Worm (Caenorhabditis elegans) whole organism, early embryonic: ENCODE results near the gene flor-1.

ENCODE experiments used
- B0310.2 ChIP-seq: sonication (generic microtip); optimal IDR thresholded peaks from 2 replicates; lab custom pipeline; 2016; ENCODE audit warnings: mild to moderate bottlenecking, missing genetic modification characterization, missing compliant biosample characterization
- F13C5.2 ChIP-seq: sonication (generic microtip); optimal IDR thresholded peaks from 2 replicates; lab custom pipeline; 2017; ENCODE audit warnings: mild to moderate bottlenecking, missing genetic modification characterization, inconsistent platforms, missing compliant biosample characterization
- aly-1 ChIP-seq: sonication (generic microtip); optimal IDR thresholded peaks from 2 replicates; lab custom pipeline; 2016; ENCODE audit warnings: missing genetic modification characterization, missing compliant biosample characterization
- ama-1 ChIP-seq: fragments of 150-350 bp; optimal IDR thresholded peaks from 2 replicates; lab custom pipeline; 2014
- ceh-13 ChIP-seq: fragments of 200-800 bp; sonication (Bioruptor generic); optimal IDR thresholded peaks from 2 replicates; lab custom pipeline; 2018; ENCODE audit warnings: mild to moderate bottlenecking, missing genetic modification characterization, missing compliant biosample characterization
- ceh-36 ChIP-seq: sonication (generic microtip); optimal IDR thresholded peaks from 2 replicates; lab custom pipeline; 2016; ENCODE audit warnings: missing genetic modification characterization, inconsistent platforms, missing compliant biosample characterization
- ets-7 ChIP-seq: sonication (generic microtip); optimal IDR thresholded peaks from 2 replicates; lab custom pipeline; 2016; ENCODE audit warnings: missing genotype, missing genetic modification characterization, missing compliant biosample characterization
- flt-1 ChIP-seq: fragments of 200-800 bp; sonication (Bioruptor generic); IDR thresholded peaks from 2 replicates; pipeline ENCODE4 v1.3.6; 2022; ENCODE audit warnings: missing genetic modification characterization, missing compliant biosample characterization
- hmbx-1 ChIP-seq: sonication (generic microtip); optimal IDR thresholded peaks from 2 replicates; lab custom pipeline; 2016; ENCODE audit warnings: mild to moderate bottlenecking, missing genetic modification characterization, missing compliant biosample characterization
- hmg-4 ChIP-seq: fragments of 200-800 bp; sonication (Bioruptor generic); optimal IDR thresholded peaks from 2 replicates; lab custom pipeline; 2018; ENCODE audit warnings: mild to moderate bottlenecking, missing genetic modification characterization, missing compliant biosample characterization
- hnd-1 ChIP-seq: sonication (generic microtip); optimal IDR thresholded peaks from 2 replicates; lab custom pipeline; 2016; ENCODE audit warnings: missing genetic modification characterization, missing compliant biosample characterization
- pes-1 ChIP-seq: fragments of 200-800 bp; sonication (Bioruptor generic); IDR thresholded peaks from 2 replicates; pipeline ENCODE4 v1.3.6; 2022; ENCODE audit warnings: missing genetic modification reagents, missing genetic modification characterization, missing compliant biosample characterization
- scrt-1 ChIP-seq: fragments of 200-800 bp; sonication (Bioruptor generic); IDR thresholded peaks from 2 replicates; pipeline ENCODE4 v1.3.6; 2022; ENCODE audit warnings: missing genetic modification characterization, missing compliant biosample characterization
- sea-1 ChIP-seq: fragments of 200-800 bp; sonication (Bioruptor generic); conservative IDR thresholded peaks from 2 replicates; pipeline ENCODE4 v1.3.6; 2022; ENCODE audit warnings: missing genetic modification characterization, missing compliant biosample characterization
- tbx-11 ChIP-seq: fragments of 200-800 bp; sonication (Bioruptor generic); IDR thresholded peaks from 2 replicates; pipeline ENCODE4 v1.3.6; 2022; ENCODE audit warnings: missing genetic modification characterization, missing compliant biosample characterization
- tbx-37 ChIP-seq: fragments of 200-800 bp; sonication (Bioruptor generic); conservative IDR thresholded peaks from 2 replicates; pipeline ENCODE4 v1.3.6; 2022; ENCODE audit warnings: missing genetic modification reagents, missing genetic modification characterization, missing compliant biosample characterization
- tra-4 ChIP-seq: sonication (generic microtip); optimal IDR thresholded peaks from 2 replicates; lab custom pipeline; 2017; ENCODE audit warnings: missing genetic modification characterization, missing compliant biosample characterization

Gene flor-1

ce11 chrV:15150176-15150575, 30.8 kb upstream of the flor-1 start:
- TF ChIP-seq aly-1 (tag; lab: Kevin White, UChicago) (no peak), ama-1 (no peak), ets-7 (tag; lab: Kevin White, UChicago) (no peak), hnd-1 (tag; lab: Kevin White, UChicago) (no peak), sea-1 (GFP tag; lab: Robert Waterston, UW) (no peak), ceh-36 (tag; lab: Kevin White, UChicago) (no peak), hmbx-1 (tag; lab: Kevin White, UChicago) (no peak), scrt-1 (no peak)

ce11 chrV:15148800-15149199, 29.4 kb upstream of the flor-1 start, which contains the start of gene T09F5.1:
Gene T09F5.1, plus strand, starts transcription at chrV:15149100.
- no peak for TF ChIP-seq B0310.2 (tag; lab: Kevin White, UChicago)
- TF ChIP-seq ama-1 = no peak
- no peak for TF ChIP-seq F13C5.2 (tag; lab: Kevin White, UChicago)
- no peak for TF ChIP-seq hnd-1 (tag; lab: Kevin White, UChicago)
- TF ChIP-seq ets-7 (tag; lab: Kevin White, UChicago) = no peak
- no peak for TF ChIP-seq tbx-37 (GFP tag; lab: Robert Waterston, UW)
- TF ChIP-seq tra-4 (tag; lab: Kevin White, UChicago) = no peak
- no peak for TF ChIP-seq scrt-1
- TF ChIP-seq pes-1 = no peak
- TF ChIP-seq ceh-36 (tag; lab: Kevin White, UChicago) = no peak
- no peak for TF ChIP-seq hmbx-1 (tag; lab: Kevin White, UChicago)
- no peak for TF ChIP-seq ceh-13 (GFP tag; lab: Kevin White, UChicago)
- no peak for TF ChIP-seq tbx-11 (GFP tag; lab: Robert Waterston, UW)
- TF ChIP-seq aly-1 (tag; lab: Kevin White, UChicago) = no peak
- TF ChIP-seq flt-1 (GFP tag; lab: Robert Waterston, UW) = no peak
- no peak for TF ChIP-seq sea-1 (GFP tag; lab: Robert Waterston, UW)
- TF ChIP-seq hmg-4 (GFP tag; lab: Kevin White, UChicago) = no peak

ce11 chrV:15147776-15148175, 28.4 kb upstream of the flor-1 start, which contains the start of gene T09F5.20:
Gene T09F5.20, minus strand, starts transcription at chrV:15147876.
- TF ChIP-seq F13C5.2 (tag; lab: Kevin White, UChicago) = no peak
- TF ChIP-seq hmbx-1 (tag; lab: Kevin White, UChicago) = no peak
- no peak for TF ChIP-seq ceh-36 (tag; lab: Kevin White, UChicago)
- no peak for TF ChIP-seq flt-1 (GFP tag; lab: Robert Waterston, UW)
- TF ChIP-seq tbx-37 (GFP tag; lab: Robert Waterston, UW) = no peak
- TF ChIP-seq ceh-13 (GFP tag; lab: Kevin White, UChicago) = no peak
- TF ChIP-seq ets-7 (tag; lab: Kevin White, UChicago) = no peak
- no peak for TF ChIP-seq ama-1
- no peak for TF ChIP-seq sea-1 (GFP tag; lab: Robert Waterston, UW)
- no peak for TF ChIP-seq hmg-4 (GFP tag; lab: Kevin White, UChicago)
- TF ChIP-seq B0310.2 (tag; lab: Kevin White, UChicago) = no peak
- TF ChIP-seq scrt-1 = no peak
- TF ChIP-seq tra-4 (tag; lab: Kevin White, UChicago) = no peak
- no peak for TF ChIP-seq hnd-1 (tag; lab: Kevin White, UChicago)
- no peak for TF ChIP-seq pes-1
- TF ChIP-seq aly-1 (tag; lab: Kevin White, UChicago) = no peak
- no peak for TF ChIP-seq tbx-11 (GFP tag; lab: Robert Waterston, UW)

- no peak for TF ChIP-seq ceh-36 (tag; lab: Kevin White, UChicago)
- TF ChIP-seq B0310.2 (tag; lab: Kevin White, UChicago) = no peak
- TF ChIP-seq ceh-13 (GFP tag; lab: Kevin White, UChicago) = no peak
- no peak for TF ChIP-seq pes-1
- TF ChIP-seq F13C5.2 (tag; lab: Kevin White, UChicago) = no peak
- no peak for TF ChIP-seq tbx-37 (GFP tag; lab: Robert Waterston, UW)
- TF ChIP-seq ets-7 (tag; lab: Kevin White, UChicago) = no peak
- TF ChIP-seq hmg-4 (GFP tag; lab: Kevin White, UChicago) = no peak
- TF ChIP-seq sea-1 (GFP tag; lab: Robert Waterston, UW) = no peak
- no peak for TF ChIP-seq hmbx-1 (tag; lab: Kevin White, UChicago)
These were observed 24.4 kb upstream of the flor-1 start, which contains the start of gene K08F9.4 for ce11 chrV:15143798-15144197. Gene K08F9.4, plus strand, starts transcription at chrV:15144019.

ce11 chrV:15143285-15143684, 23.9 kb upstream of the flor-1 start, which contains the start of gene K08F9.1:
Gene K08F9.1, minus strand, starts transcription at chrV:15143385.
- TF ChIP-seq B0310.2 (tag; lab: Kevin White, UChicago) (no peak), ama-1 (no peak), hmbx-1 (tag; lab: Kevin White, UChicago) (no peak), pes-1 (no peak), scrt-1 (no peak), ets-7 (tag; lab: Kevin White, UChicago) (no peak), tra-4 (tag; lab: Kevin White, UChicago) (no peak), tbx-37 (GFP tag; lab: Robert Waterston, UW) (no peak), ceh-13 (GFP tag; lab: Kevin White, UChicago) (no peak), hnd-1 (tag; lab: Kevin White, UChicago) (no peak), sea-1 (GFP tag; lab: Robert Waterston, UW) (no peak), tbx-11 (GFP tag; lab: Robert Waterston, UW) (no peak), F13C5.2 (tag; lab: Kevin White, UChicago) (no peak), aly-1 (tag; lab: Kevin White, UChicago) (no peak), flt-1 (GFP tag; lab: Robert Waterston, UW) (no peak), hmg-4 (GFP tag; lab: Kevin White, UChicago) (no peak), ceh-36 (tag; lab: Kevin White, UChicago) (no peak)

ce11 chrV:15140247-15140646, 20.8 kb upstream of the flor-1 start, which contains the start of gene K08F9.3:
Gene K08F9.3, plus strand, starts transcription at chrV:15140547.
- TF ChIP-seq scrt-1 = no peak
- no peak for TF ChIP-seq ets-7 (tag; lab: Kevin White, UChicago)
- TF ChIP-seq hmbx-1 (tag; lab: Kevin White, UChicago) = no peak
- TF ChIP-seq ama-1 = no peak
- no peak for TF ChIP-seq F13C5.2 (tag; lab: Kevin White, UChicago)
- no peak for TF ChIP-seq ceh-36 (tag; lab: Kevin White, UChicago)
- no peak for TF ChIP-seq aly-1 (tag; lab: Kevin White, UChicago)
- no peak for TF ChIP-seq flt-1 (GFP tag; lab: Robert Waterston, UW)
- no peak for TF ChIP-seq pes-1
- TF ChIP-seq tbx-37 (GFP tag; lab: Robert Waterston, UW) = no peak
- no peak for TF ChIP-seq hnd-1 (tag; lab: Kevin White, UChicago)
